Worm (Caenorhabditis elegans) whole organism, young adult: ENCODE results near the gene T01G6.10.
A peak's percentile ranks its signal among the peaks of the same experiment; 100 is the strongest.

Experiments used
- B0035.1 ChIP-seq: sonication (generic microtip); optimal IDR thresholded peaks from 2 replicates; lab custom pipeline; 2016; ENCODE audit warnings: missing genetic modification characterization, mild to moderate bottlenecking, missing compliant biosample characterization, missing genotype, missing genetic modification reagents
- C17E4.6 ChIP-seq: fragments of 200-800 bp; sonication (Bioruptor generic); IDR thresholded peaks from 2 replicates; pipeline ENCODE4 v1.3.6; 2022; ENCODE audit warnings: missing genetic modification reagents, missing genetic modification characterization, missing compliant biosample characterization
- F22D6.2 ChIP-seq: sonication (generic microtip); optimal IDR thresholded peaks from 2 replicates; lab custom pipeline; 2016; ENCODE audit warnings: mild to moderate bottlenecking, missing genetic modification characterization, missing compliant biosample characterization
- F37B4.10 ChIP-seq: fragments of 200-800 bp; sonication (Bioruptor generic); IDR thresholded peaks from 2 replicates; pipeline ENCODE4 v1.3.6; 2022; ENCODE audit warnings: missing genetic modification characterization, missing compliant biosample characterization
- F49E8.2 ChIP-seq: sonication (generic microtip); optimal IDR thresholded peaks from 3 replicates; lab custom pipeline; 2017; ENCODE audit warnings: missing genetic modification characterization, mild to moderate bottlenecking, missing compliant biosample characterization, antibody characterized with exemption, moderate library complexity; ENCODE audit not compliant: insufficient read depth
- T07F8.4 ChIP-seq: sonication (generic microtip); optimal IDR thresholded peaks from 2 replicates; lab custom pipeline; 2016; ENCODE audit warnings: mild to moderate bottlenecking, missing genetic modification characterization, moderate library complexity, missing compliant biosample characterization
- Y53G8AR.9 ChIP-seq: fragments of 200-800 bp; sonication (Bioruptor generic); conservative IDR thresholded peaks from 2 replicates; pipeline ENCODE4 v1.3.6; 2022; ENCODE audit warnings: missing genetic modification reagents, missing genetic modification characterization, missing compliant biosample characterization
- akir-1 ChIP-seq: fragments of 200-800 bp; sonication (Bioruptor generic); optimal IDR thresholded peaks from 2 replicates; lab custom pipeline; 2018; ENCODE audit warnings: mild to moderate bottlenecking, missing genetic modification characterization, moderate library complexity, missing compliant biosample characterization
- cebp-1 ChIP-seq, 2 experiments: fragments of 200-800 bp in 1 of 2; sonication (Bioruptor generic) in 1 of 2; sonication (generic microtip) in 1 of 2; IDR thresholded peaks in 1 of 2; optimal IDR thresholded peaks in 1 of 2; 2 replicates each; pipeline versions ENCODE4 v1.3.6 to Lab custom; 2017 to 2022; ENCODE audit warnings: missing compliant biosample characterization in 2 of 2, missing genetic modification characterization in 2 of 2, mild to moderate bottlenecking in 1 of 2, missing genetic modification reagents in 1 of 2, moderate library complexity in 1 of 2
- ceh-100 ChIP-seq: fragments of 200-800 bp; sonication (Bioruptor generic); IDR thresholded peaks from 2 replicates; pipeline ENCODE4 v1.3.6; 2022; ENCODE audit warnings: missing genetic modification reagents, missing genetic modification characterization, missing compliant biosample characterization
- ceh-58 ChIP-seq: fragments of 200-800 bp; sonication (Bioruptor generic); IDR thresholded peaks from 2 replicates; pipeline ENCODE4 v1.3.6; 2022; ENCODE audit warnings: missing genetic modification characterization, missing compliant biosample characterization
- ceh-91 ChIP-seq: fragments of 200-800 bp; sonication (Bioruptor generic); IDR thresholded peaks from 2 replicates; pipeline ENCODE4 v1.3.6; 2022; ENCODE audit warnings: missing genetic modification reagents, missing genetic modification characterization, missing compliant biosample characterization
- die-1 ChIP-seq: sonication (generic microtip); optimal IDR thresholded peaks from 2 replicates; lab custom pipeline; 2016; ENCODE audit warnings: missing genotype, mild to moderate bottlenecking, missing genetic modification characterization, missing compliant biosample characterization
- gei-17 ChIP-seq: fragments of 200-800 bp; sonication (Bioruptor generic); optimal IDR thresholded peaks from 2 replicates; lab custom pipeline; 2018; ENCODE audit warnings: mild to moderate bottlenecking, missing genetic modification characterization, missing compliant biosample characterization
- hlh-12 ChIP-seq: sonication (generic microtip); optimal IDR thresholded peaks from 2 replicates; lab custom pipeline; 2016; ENCODE audit warnings: missing genetic modification characterization, missing compliant biosample characterization
- lin-35 ChIP-seq, 3 experiments: fragments of 150-350 bp in 2 of 3; sonication (generic microtip) in 1 of 3; optimal IDR thresholded peaks; 2 replicates each; lab custom pipeline; 2014 to 2018; ENCODE audit warnings: missing biosample characterization in 3 of 3, missing genetic modification characterization in 3 of 3, missing genetic modification reagents in 3 of 3
- lsy-27 ChIP-seq: sonication (generic microtip); optimal IDR thresholded peaks from 2 replicates; lab custom pipeline; 2017; ENCODE audit warnings: missing genetic modification characterization, mild to moderate bottlenecking, missing compliant biosample characterization, antibody characterized with exemption, missing genotype, borderline replicate concordance; ENCODE audit not compliant: insufficient read depth
- madf-10 ChIP-seq: sonication (generic microtip); optimal IDR thresholded peaks from 2 replicates; lab custom pipeline; 2016; ENCODE audit warnings: mild to moderate bottlenecking, missing genetic modification characterization, missing compliant biosample characterization
- mel-28 ChIP-seq: sonication (generic microtip); optimal IDR thresholded peaks from 2 replicates; lab custom pipeline; 2016; ENCODE audit warnings: borderline replicate concordance, mild to moderate bottlenecking, missing genetic modification characterization, missing compliant biosample characterization
- mes-4 ChIP-seq: sonication (generic microtip); optimal IDR thresholded peaks from 2 replicates; lab custom pipeline; 2016; ENCODE audit warnings: missing genotype, missing genetic modification characterization, missing compliant biosample characterization
- nhr-80 ChIP-seq: sonication (generic microtip); optimal IDR thresholded peaks from 2 replicates; lab custom pipeline; 2016; ENCODE audit warnings: missing genetic modification characterization, missing compliant biosample characterization
- pha-4 ChIP-seq: fragments of 150-350 bp; sonication (generic microtip); optimal IDR thresholded peaks from 2 replicates; lab custom pipeline; 2014; ENCODE audit warnings: missing biosample characterization, missing genetic modification reagents, missing genetic modification characterization
- rpc-1 ChIP-seq, 2 experiments: fragments of 150-350 bp in 1 of 2; sonication (generic microtip) in 1 of 2; optimal IDR thresholded peaks; 2 replicates each; lab custom pipeline; 2014 to 2018; ENCODE audit warnings: missing biosample characterization in 1 of 2, missing genetic modification characterization in 1 of 2, missing genetic modification reagents in 1 of 2, missing genotype in 1 of 2
- sea-2 ChIP-seq: fragments of 200-800 bp; sonication (Bioruptor generic); IDR thresholded peaks from 2 replicates; pipeline ENCODE4 v1.3.6; 2022; ENCODE audit warnings: missing genetic modification characterization, missing compliant biosample characterization
- unc-130 ChIP-seq: sonication (generic microtip); optimal IDR thresholded peaks from 2 replicates; lab custom pipeline; 2016; ENCODE audit warnings: missing genetic modification reagents, missing genetic modification characterization, missing compliant biosample characterization

Gene T01G6.10

ce11 chrV:464800-465199 lies 38.2 kb downstream of the T01G6.10 start, which contains the start of gene nhr-201:
Gene nhr-201, plus strand, starts transcription at chrV:464828.
- TF ChIP-seq nhr-80 (tag; lab: Kevin White, UChicago) (peak; percentile 11), F22D6.2 (tag; lab: Kevin White, UChicago) (no peak), hlh-12 (tag; lab: Kevin White, UChicago) (no peak), lsy-27 (tag; lab: Kevin White, UChicago) (no peak), B0035.1 (tag; lab: Kevin White, UChicago) (no peak)

ce11 chrV:462263-462662 lies 40.8 kb downstream of the T01G6.10 start, which contains the start of gene nhr-202:
Gene nhr-202, plus strand, starts transcription at chrV:462588.
- no peak for TF ChIP-seq lin-35 (GFP tag; optimal IDR thresholded peaks at IDR 0.05; lab: Kevin White, UChicago)
- peak; percentile 49 for TF ChIP-seq nhr-80 (tag; lab: Kevin White, UChicago)
- TF ChIP-seq, all 124 proteins: peak for 1

DNA sequence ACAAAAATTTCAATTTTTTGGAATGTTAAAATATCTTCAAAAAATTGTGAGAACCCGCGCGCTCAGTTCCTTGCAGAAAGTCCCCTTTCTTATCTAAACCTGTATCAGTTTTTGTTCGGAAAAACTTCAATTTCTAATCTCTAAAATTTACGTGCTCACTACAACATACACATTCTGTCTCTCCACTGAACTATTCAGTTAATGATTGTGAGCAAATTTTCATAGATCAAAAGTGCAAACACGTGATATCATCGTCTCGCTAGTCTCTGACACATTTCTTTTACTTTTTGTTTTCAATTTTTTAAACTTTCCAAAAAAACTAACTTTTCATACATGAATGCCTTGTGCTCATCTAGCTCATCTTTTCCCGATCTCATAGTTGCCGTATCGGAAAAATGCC lies 43.6 kb downstream of the T01G6.10 start, which contains the start of gene nhr-203:
Gene nhr-203, plus strand, starts transcription at position 332 of the 400 bp plus-strand sequence.
- TF ChIP-seq madf-10 (tag; lab: Kevin White, UChicago) (no peak), nhr-80 (tag; lab: Kevin White, UChicago) (peak; percentile 67)
- TF ChIP-seq, all 124 proteins: peak for 1

DNA sequence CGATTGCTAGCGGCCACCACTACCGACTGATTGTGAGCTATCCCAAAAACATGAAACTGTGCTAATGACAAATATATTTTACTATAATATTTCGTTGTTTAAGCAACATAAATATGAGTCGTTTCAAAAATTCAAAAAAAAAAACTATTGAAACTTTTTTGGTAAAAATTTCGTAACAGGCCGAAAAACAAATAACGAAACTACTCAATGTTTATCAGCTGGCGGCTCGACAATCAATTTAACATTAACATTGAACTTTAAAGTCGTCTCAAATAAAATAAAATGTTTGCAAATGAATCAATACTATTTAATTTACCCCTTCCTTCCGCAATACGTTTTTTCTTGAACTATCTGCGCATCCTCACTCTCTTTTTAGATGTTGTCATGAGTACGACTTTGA lies 45.2 kb downstream of the T01G6.10 start:
- TF ChIP-seq cebp-1 (GFP tag; IDR thresholded peaks at IDR 0.05; lab: Robert Waterston, UW) (no peak), cebp-1 (tag; optimal IDR thresholded peaks at IDR 0.05; lab: Kevin White, UChicago) (peak; percentile 72), rpc-1 (optimal IDR thresholded peaks at IDR 0.05; lab: Kevin White, UChicago) (no peak), rpc-1 (tag; optimal IDR thresholded peaks at IDR 0.05; lab: Kevin White, UChicago) (no peak), pha-4 (tag; lab: Kevin White, UChicago) (peak; percentile 5)

- TF ChIP-seq F49E8.2 (tag; lab: Kevin White, UChicago) (no peak), ceh-58 (GFP tag; lab: Robert Waterston, UW) (no peak), sea-2 (GFP tag; lab: Robert Waterston, UW) (no peak), die-1 (no peak), Y53G8AR.9 (GFP tag; lab: Robert Waterston, UW) (no peak), gei-17 (no peak), ceh-91 (GFP tag; lab: Robert Waterston, UW) (no peak), T07F8.4 (tag; lab: Kevin White, UChicago) (no peak), unc-130 (GFP tag; lab: Kevin White, UChicago) (no peak), akir-1 (GFP tag; lab: Kevin White, UChicago) (no peak), ceh-100 (no peak), F37B4.10 (GFP tag; lab: Robert Waterston, UW) (no peak), mes-4 (no peak), C17E4.6 (GFP tag; lab: Robert Waterston, UW) (no peak), mel-28 (tag; lab: Kevin White, UChicago) (no peak)
Observed at ce11 chrV:453569-453968, 49.5 kb downstream of the T01G6.10 start, which contains the start of gene nhr-98. Gene nhr-98, plus strand, starts transcription at chrV:453869.
